Worm (Caenorhabditis elegans): ENCODE results near the gene grl-21.

DNA sequence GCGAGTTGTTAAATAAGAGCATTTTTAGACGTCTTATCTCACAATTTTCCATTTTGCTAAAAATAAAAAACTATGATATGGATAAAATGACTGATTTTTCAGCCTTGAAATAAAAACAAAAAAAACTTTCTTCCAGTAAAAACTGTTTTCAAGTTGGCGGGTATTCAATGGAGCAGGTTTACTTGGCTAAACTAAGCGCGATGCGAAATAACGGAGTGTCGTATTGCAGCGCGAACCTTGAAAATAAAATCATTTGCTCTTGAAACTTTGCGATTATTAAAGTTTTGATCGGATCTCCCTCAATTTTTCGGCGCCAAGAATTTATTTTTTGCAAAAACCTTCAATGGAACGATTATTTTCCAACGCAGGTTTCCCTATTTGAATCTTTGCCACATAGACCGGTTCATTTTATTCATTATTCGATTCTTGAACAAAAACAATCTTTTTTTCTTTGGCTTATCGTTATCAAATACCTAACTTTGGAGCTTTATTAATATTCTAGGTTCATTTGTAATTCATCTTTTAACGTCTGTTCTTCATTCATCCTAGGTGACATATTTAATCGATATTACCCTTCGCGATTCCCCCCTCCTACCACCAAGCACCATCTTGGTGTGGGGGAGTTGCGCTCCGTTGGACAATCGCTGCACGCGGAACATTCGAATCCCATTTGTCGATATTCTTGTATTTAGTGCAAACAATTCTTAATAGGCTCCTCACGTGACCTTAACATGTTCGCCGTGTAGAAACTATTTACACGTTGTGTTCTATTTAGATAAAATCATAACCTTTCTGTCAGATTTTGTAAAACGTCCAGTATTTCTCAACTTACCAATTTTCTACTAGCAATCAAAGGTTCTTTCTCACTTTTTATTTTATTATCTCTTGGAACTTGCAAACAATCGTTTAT lies 2.5 kb upstream of the grl-21 start, which contains the start of the genes orc-5 and cyb-1:
- no peak for TF ChIP-seq elt-1 (tag; optimal IDR thresholded peaks at IDR 0.05; ENCODE audit: borderline replicate concordance, insufficient read depth)
- TF ChIP-seq lsy-2 (tag; optimal IDR thresholded peaks at IDR 0.05): peak; percentile 47
- peak; percentile 42 for TF ChIP-seq sptf-1 (tag; optimal IDR thresholded peaks at IDR 0.05)
- TF ChIP-seq nhr-237 (tag; optimal IDR thresholded peaks at IDR 0.05): peak; percentile 57
- TF ChIP-seq unc-62 (GFP tag; optimal IDR thresholded peaks at IDR 0.05): no peak
- TF ChIP-seq ham-2 (GFP tag; optimal IDR thresholded peaks at IDR 0.05): no peak
- TF ChIP-seq lin-32 (GFP tag; optimal IDR thresholded peaks at IDR 0.05): no peak
- no peak for TF ChIP-seq bed-3 (GFP tag; optimal IDR thresholded peaks at IDR 0.05)
- TF ChIP-seq ztf-11 (tag; optimal IDR thresholded peaks at IDR 0.05): no peak
- no peak for TF ChIP-seq blmp-1 (tag; optimal IDR thresholded peaks at IDR 0.05)
- no peak for TF ChIP-seq nhr-28 (tag; optimal IDR thresholded peaks at IDR 0.05)
- TF ChIP-seq ces-1 (GFP tag; optimal IDR thresholded peaks at IDR 0.05): peak; percentile 55
- no peak for TF ChIP-seq nhr-12 (tag; optimal IDR thresholded peaks at IDR 0.05)
- TF ChIP-seq nhr-76 (tag; optimal IDR thresholded peaks at IDR 0.05): no peak

Data from whole organism, mixed stage, embryonic.